Fruit fly (Drosophila melanogaster) whole organism: ENCODE measurements around the gene Or94b.

Experiments used
- Dll ChIP-seq: fragments of >200 bp; optimal IDR thresholded peaks from 2 replicates; lab custom pipeline; 2017
- pan ChIP-seq: fragments of >200 bp; optimal IDR thresholded peaks from 2 replicates; lab custom pipeline; 2017
- psq ChIP-seq: fragments of >200 bp; optimal IDR thresholded peaks from 2 replicates; lab custom pipeline; 2017
- usp ChIP-seq: fragments of >200 bp; optimal IDR thresholded peaks from 2 replicates; lab custom pipeline; 2017; ENCODE audit warnings: missing biosample characterization, missing genetic modification characterization, mixed read lengths

DNA sequence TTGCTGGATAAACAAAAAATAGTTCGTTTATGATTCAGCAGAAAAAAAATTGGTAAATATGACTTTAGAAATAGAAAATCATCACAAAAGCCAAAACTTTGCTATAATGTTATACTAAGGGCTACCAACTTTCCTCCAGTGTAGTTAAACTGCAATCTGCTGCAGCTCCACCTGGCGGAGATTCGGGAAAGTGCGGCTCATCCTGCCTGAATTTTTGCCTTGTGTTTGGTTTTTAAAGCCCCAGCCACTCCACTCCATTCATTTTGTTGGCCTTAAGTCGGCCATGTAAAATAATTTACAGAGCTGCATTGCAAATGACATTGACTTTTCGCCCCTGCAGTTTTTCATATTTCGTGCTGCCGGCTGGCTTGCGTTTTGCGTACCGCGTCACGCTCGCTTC, 23.9 kb upstream of the Or94b start:
- TF ChIP-seq psq (lab: Kevin White, UChicago) (no peak), usp (GFP tag; lab: Kevin White, UChicago) (no peak), pan (lab: Kevin White, UChicago) (no peak), Dll (lab: Kevin White, UChicago) (no peak)
